Fruit fly (Drosophila melanogaster) whole organism, embryonic: ENCODE data around the gene CG13062.

Source experiments
- C15 ChIP-seq: fragments of 200-800 bp; sonication (Bioruptor generic); IDR thresholded peaks from 3 replicates; pipeline ENCODE4 v1.3.6; 2022; ENCODE audit warnings: missing biosample characterization, missing genetic modification characterization
- CG10209 ChIP-seq: fragments of 200-800 bp; sonication (Bioruptor generic); optimal IDR thresholded peaks from 3 replicates; lab custom pipeline; 2017; ENCODE audit warnings: missing biosample characterization, mild to moderate bottlenecking, missing genetic modification characterization, missing genetic modification reagents
- CG10267 ChIP-seq: fragments of 200-800 bp; sonication (Bioruptor generic); optimal IDR thresholded peaks from 2 replicates; lab custom pipeline; 2018; ENCODE audit warnings: missing biosample characterization, mild to moderate bottlenecking, missing genetic modification characterization, moderate library complexity
- CG11093 ChIP-seq: fragments of 200-800 bp; sonication (Bioruptor generic); IDR thresholded peaks from 3 replicates; pipeline ENCODE4 v1.3.6; 2022; ENCODE audit warnings: missing biosample characterization, missing genetic modification characterization
- CG13894 ChIP-seq: fragments of 200-800 bp; sonication (Bioruptor generic); optimal IDR thresholded peaks from 3 replicates; lab custom pipeline; 2018; ENCODE audit warnings: missing biosample characterization, mild to moderate bottlenecking, missing genetic modification characterization, moderate library complexity
- CG14965 ChIP-seq: fragments of 200-800 bp; sonication (Bioruptor generic); optimal IDR thresholded peaks from 2 replicates; lab custom pipeline; 2016; ENCODE audit warnings: missing biosample characterization, missing genetic modification characterization, borderline replicate concordance
- CG1603 ChIP-seq: fragments of 200-800 bp; sonication (Bioruptor generic); optimal IDR thresholded peaks from 2 replicates; lab custom pipeline; 2019; ENCODE audit warnings: missing biosample characterization, mild to moderate bottlenecking, missing genetic modification characterization, moderate library complexity
- CG16815 ChIP-seq: fragments of 200-800 bp; sonication (Bioruptor generic); optimal IDR thresholded peaks from 3 replicates; lab custom pipeline; 2017; ENCODE audit warnings: missing biosample characterization, mild to moderate bottlenecking, missing genetic modification characterization
- CG17186 ChIP-seq: fragments of 200-800 bp; sonication (Bioruptor generic); optimal IDR thresholded peaks from 3 replicates; lab custom pipeline; 2017; ENCODE audit warnings: missing biosample characterization, missing genetic modification reagents, missing genetic modification characterization
- CG18599 ChIP-seq: fragments of 200-800 bp; sonication (Bioruptor generic); optimal IDR thresholded peaks from 3 replicates; lab custom pipeline; 2017; ENCODE audit warnings: missing biosample characterization, missing genetic modification characterization, mild to moderate bottlenecking, moderate library complexity, missing genetic modification reagents
- CG30431 ChIP-seq: fragments of 200-800 bp; sonication (Bioruptor generic); optimal IDR thresholded peaks from 2 replicates; lab custom pipeline; 2017; ENCODE audit warnings: missing biosample characterization, missing genetic modification characterization
- CG31224 ChIP-seq: fragments of 200-800 bp; sonication (Bioruptor generic); IDR thresholded peaks from 2 replicates; pipeline ENCODE4 v1.3.6; 2022; ENCODE audit warnings: missing biosample characterization, missing genetic modification characterization
- CG3163 ChIP-seq: fragments of 200-800 bp; sonication (Bioruptor generic); optimal IDR thresholded peaks from 3 replicates; lab custom pipeline; 2016; ENCODE audit warnings: missing biosample characterization, missing genetic modification characterization
- CG34224 ChIP-seq: fragments of 200-800 bp; sonication (Bioruptor generic); IDR thresholded peaks from 3 replicates; pipeline ENCODE4 v1.3.6; 2022; ENCODE audit warnings: missing biosample characterization, missing genetic modification characterization; ENCODE audit not compliant: partially characterized antibody
- CG34376 ChIP-seq: fragments of 200-800 bp; sonication (Bioruptor generic); optimal IDR thresholded peaks from 2 replicates; lab custom pipeline; 2018; ENCODE audit warnings: missing biosample characterization, mild to moderate bottlenecking, missing genetic modification characterization
- CG34422 ChIP-seq: fragments of 200-800 bp; sonication (Bioruptor generic); IDR thresholded peaks from 3 replicates; pipeline ENCODE4 v1.3.6; 2022; ENCODE audit warnings: missing biosample characterization, missing genetic modification characterization
- CG3838 ChIP-seq: fragments of 200-800 bp; sonication (Bioruptor generic); optimal IDR thresholded peaks from 3 replicates; lab custom pipeline; 2016; ENCODE audit warnings: missing biosample characterization, missing genetic modification characterization
- CG4707 ChIP-seq: fragments of 200-800 bp; sonication (Bioruptor generic); optimal IDR thresholded peaks from 2 replicates; lab custom pipeline; 2018; ENCODE audit warnings: missing biosample characterization, mild to moderate bottlenecking, missing genetic modification characterization, moderate library complexity
- CG6683 ChIP-seq: fragments of 200-800 bp; sonication (Bioruptor generic); optimal IDR thresholded peaks from 2 replicates; lab custom pipeline; 2017; ENCODE audit warnings: missing biosample characterization, mild to moderate bottlenecking, missing genetic modification characterization, missing genetic modification reagents
- CG7987 ChIP-seq: fragments of 200-800 bp; sonication (Bioruptor generic); optimal IDR thresholded peaks from 2 replicates; lab custom pipeline; 2018; ENCODE audit warnings: missing biosample characterization, mild to moderate bottlenecking, missing genetic modification characterization, moderate library complexity
- CG9932 ChIP-seq: fragments of 200-800 bp; sonication (Bioruptor generic); IDR thresholded peaks from 2 replicates; pipeline ENCODE4 v1.3.6; 2022; ENCODE audit warnings: missing biosample characterization, missing genetic modification characterization
- Doc2 ChIP-seq: fragments of 200-800 bp; sonication (Bioruptor generic); IDR thresholded peaks from 2 replicates; pipeline ENCODE4 v1.3.6; 2022; ENCODE audit warnings: missing biosample characterization, missing genetic modification characterization
- Doc3 ChIP-seq: fragments of 200-800 bp; sonication (Bioruptor generic); IDR thresholded peaks from 3 replicates; pipeline ENCODE4 v1.3.6; 2022; ENCODE audit warnings: missing biosample characterization, missing genetic modification characterization; ENCODE audit not compliant: partially characterized antibody
- Dp ChIP-seq: fragments of 200-800 bp; sonication (Bioruptor generic); optimal IDR thresholded peaks from 2 replicates; lab custom pipeline; 2018; ENCODE audit warnings: missing biosample characterization, mild to moderate bottlenecking, missing genetic modification characterization, moderate library complexity
- Fer3 ChIP-seq: fragments of 200-800 bp; sonication (Bioruptor generic); optimal IDR thresholded peaks from 2 replicates; lab custom pipeline; 2018; ENCODE audit warnings: missing biosample characterization, mild to moderate bottlenecking, missing genetic modification characterization, moderate library complexity
- H15 ChIP-seq: fragments of 200-800 bp; sonication (Bioruptor generic); IDR thresholded peaks from 3 replicates; pipeline ENCODE4 v1.3.6; 2022; ENCODE audit warnings: missing biosample characterization, missing genetic modification characterization
- HHEX ChIP-seq: fragments of 200-800 bp; sonication (Bioruptor generic); optimal IDR thresholded peaks from 3 replicates; lab custom pipeline; 2017; ENCODE audit warnings: missing biosample characterization, mild to moderate bottlenecking, missing genetic modification characterization, missing genetic modification reagents
- HLH4C ChIP-seq: fragments of 200-800 bp; sonication (Bioruptor generic); IDR thresholded peaks from 3 replicates; pipeline ENCODE4 v1.3.6; 2022; ENCODE audit warnings: missing biosample characterization, missing genetic modification characterization; ENCODE audit not compliant: partially characterized antibody
- HLHmδ ChIP-seq: fragments of 200-800 bp; sonication (Bioruptor generic); optimal IDR thresholded peaks from 2 replicates; lab custom pipeline; 2018; ENCODE audit warnings: missing biosample characterization, mild to moderate bottlenecking, missing genetic modification characterization, moderate library complexity
- Lpt ChIP-seq: fragments of >200 bp; optimal IDR thresholded peaks from 2 replicates; lab custom pipeline; 2018; ENCODE audit warnings: missing biosample characterization, missing genetic modification characterization
- Scr ChIP-seq: fragments of 200-800 bp; sonication (Bioruptor generic); IDR thresholded peaks from 2 replicates; pipeline ENCODE4 v1.3.6; 2022; ENCODE audit warnings: missing biosample characterization, missing genetic modification characterization; ENCODE audit not compliant: partially characterized antibody
- Spps ChIP-seq: fragments of 200-800 bp; sonication (Bioruptor generic); optimal IDR thresholded peaks from 2 replicates; lab custom pipeline; 2018; ENCODE audit warnings: missing biosample characterization, mild to moderate bottlenecking, missing genetic modification characterization
- al ChIP-seq: fragments of 200-800 bp; sonication (Bioruptor generic); IDR thresholded peaks from 2 replicates; pipeline ENCODE4 v1.3.6; 2022; ENCODE audit warnings: missing biosample characterization, missing genetic modification characterization
- aop ChIP-seq: fragments of 200-800 bp; sonication (Bioruptor generic); IDR thresholded peaks from 2 replicates; pipeline ENCODE4 v1.3.6; 2022; ENCODE audit warnings: missing biosample characterization, missing genetic modification characterization
- cad ChIP-seq: fragments of >200 bp; optimal IDR thresholded peaks from 2 replicates; lab custom pipeline; 2017; ENCODE audit warnings: missing biosample characterization, missing genetic modification characterization
- chinmo ChIP-seq: fragments of 200-800 bp; sonication (Bioruptor generic); IDR thresholded peaks from 4 replicates; pipeline ENCODE4 v1.3.6; 2022; ENCODE audit warnings: missing biosample characterization, missing genetic modification characterization; ENCODE audit not compliant: partially characterized antibody
- ems ChIP-seq: fragments of 200-800 bp; sonication (Bioruptor generic); optimal IDR thresholded peaks from 3 replicates; lab custom pipeline; 2016; ENCODE audit warnings: missing biosample characterization, missing genetic modification characterization
- esg ChIP-seq: fragments of 200-800 bp; sonication (Bioruptor generic); conservative IDR thresholded peaks from 2 replicates; pipeline ENCODE4 v1.3.6; 2022; ENCODE audit warnings: missing biosample characterization, missing genetic modification characterization
- eve ChIP-seq, 2 experiments: fragments of >200 bp; optimal IDR thresholded peaks; 2 replicates each; lab custom pipeline; 2017; ENCODE audit warnings: missing biosample characterization in 2 of 2, missing genetic modification characterization in 2 of 2
- fru ChIP-seq: fragments of >200 bp; optimal IDR thresholded peaks from 2 replicates; lab custom pipeline; 2017
- gt ChIP-seq: fragments of 200-800 bp; sonication (Bioruptor generic); IDR thresholded peaks from 2 replicates; pipeline ENCODE4 v1.3.6; 2022; ENCODE audit warnings: missing biosample characterization, missing genetic modification characterization
- kay ChIP-seq: fragments of 200-800 bp; sonication (Bioruptor generic); optimal IDR thresholded peaks from 2 replicates; lab custom pipeline; 2016; ENCODE audit warnings: missing biosample characterization, missing genetic modification characterization
- maf-S ChIP-seq: fragments of 200-800 bp; sonication (Bioruptor generic); optimal IDR thresholded peaks from 2 replicates; lab custom pipeline; 2016; ENCODE audit warnings: missing biosample characterization, missing genetic modification characterization
- pzg ChIP-seq: fragments of 200-800 bp; sonication (Bioruptor generic); optimal IDR thresholded peaks from 3 replicates; lab custom pipeline; 2018; ENCODE audit warnings: missing biosample characterization, mild to moderate bottlenecking, missing genetic modification characterization, moderate library complexity
- slp2 ChIP-seq: fragments of 200-800 bp; sonication (Bioruptor generic); optimal IDR thresholded peaks from 2 replicates; lab custom pipeline; 2016; ENCODE audit warnings: missing biosample characterization, missing genetic modification characterization
- ssp ChIP-seq: fragments of 200-800 bp; sonication (Bioruptor generic); IDR thresholded peaks from 2 replicates; pipeline ENCODE4 v1.3.6; 2022; ENCODE audit warnings: missing biosample characterization, missing genetic modification characterization
- tap ChIP-seq: fragments of 200-800 bp; optimal IDR thresholded peaks from 3 replicates; lab custom pipeline; 2019; ENCODE audit warnings: missing biosample characterization, mild to moderate bottlenecking, missing genetic modification characterization, moderate library complexity
- toy ChIP-seq: fragments of 200-800 bp; sonication (Bioruptor generic); IDR thresholded peaks from 2 replicates; pipeline ENCODE4 v1.3.6; 2022; ENCODE audit warnings: missing biosample characterization, missing genetic modification characterization
- tup ChIP-seq: fragments of 200-800 bp; sonication (Bioruptor generic); optimal IDR thresholded peaks from 2 replicates; lab custom pipeline; 2016; ENCODE audit warnings: missing biosample characterization, mild to moderate bottlenecking, missing genetic modification characterization, moderate library complexity
- twi ChIP-seq: fragments of 200-800 bp; optimal IDR thresholded peaks from 2 replicates; lab custom pipeline; 2019; ENCODE audit warnings: missing biosample characterization, mild to moderate bottlenecking, missing genetic modification characterization, moderate library complexity
- wdn ChIP-seq: fragments of 200-800 bp; sonication (Bioruptor generic); IDR thresholded peaks from 2 replicates; pipeline ENCODE4 v1.3.6; 2022; ENCODE audit warnings: missing biosample characterization, missing genetic modification characterization
- zf30C ChIP-seq: fragments of 200-800 bp; sonication (Bioruptor generic); optimal IDR thresholded peaks from 3 replicates; lab custom pipeline; 2018; ENCODE audit warnings: missing biosample characterization, mild to moderate bottlenecking, missing genetic modification characterization

Gene CG13062

DNA sequence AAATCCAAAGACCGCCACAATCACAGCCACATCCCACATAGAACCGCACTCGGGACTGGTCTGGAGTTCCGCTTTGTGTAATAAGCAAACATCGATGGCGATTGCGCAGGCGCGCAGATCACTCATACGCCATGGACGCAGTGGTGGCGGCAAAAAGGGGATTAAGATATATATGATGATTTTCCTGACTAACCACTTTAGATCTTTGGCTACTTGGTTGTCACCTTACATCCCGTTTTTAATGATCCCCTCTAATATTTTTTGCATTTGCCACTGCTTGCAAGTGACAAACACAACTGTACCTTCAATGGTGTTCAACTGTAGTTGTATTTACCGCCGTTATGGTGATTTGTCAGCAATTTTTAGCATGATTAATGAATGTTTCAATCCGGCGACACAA is 4.1 kb upstream of the CG13062 start (continued):
- TF ChIP-seq CG16815 (GFP tag; lab: Kevin White, UChicago): peak; percentile 14
- TF ChIP-seq CG11093: no peak
- TF ChIP-seq Doc3: no peak
- no peak for TF ChIP-seq CG17186
- TF ChIP-seq Spps: no peak
- TF ChIP-seq HHEX (GFP tag; lab: Kevin White, UChicago): no peak
- no peak for TF ChIP-seq aop (GFP tag; lab: Robert Waterston, UW)
- TF ChIP-seq CG14965 (GFP tag; lab: Kevin White, UChicago): no peak
- TF ChIP-seq CG10209: no peak
- TF ChIP-seq Doc2: no peak
- no peak for TF ChIP-seq CG3838
- 0 out of 4 replicates have a peak, but pooled peaks have one; percentile 24 for TF ChIP-seq chinmo
- TF ChIP-seq ems: no peak
- TF ChIP-seq ssp (GFP tag; lab: Robert Waterston, UW): no peak
- no peak for TF ChIP-seq esg (GFP tag; lab: Robert Waterston, UW)
- no peak for TF ChIP-seq eve (GFP tag; optimal IDR thresholded peaks at IDR 0.05; lab: Kevin White, UChicago)
- TF ChIP-seq kay (GFP tag; lab: Kevin White, UChicago): no peak
- TF ChIP-seq Lpt: no peak
- no peak for TF ChIP-seq tup
- TF ChIP-seq slp2 (GFP tag; lab: Kevin White, UChicago): no peak
- no peak for TF ChIP-seq CG34224 (GFP tag; lab: Robert Waterston, UW)
- TF ChIP-seq Scr (GFP tag; lab: Robert Waterston, UW): no peak
- no peak for TF ChIP-seq CG1603 (tag; lab: Kevin White, UChicago)
- TF ChIP-seq CG6683 (GFP tag; lab: Kevin White, UChicago): no peak
- peak; percentile 75 for TF ChIP-seq CG9932
- peak; percentile 42 for TF ChIP-seq CG18599 (GFP tag; lab: Kevin White, UChicago)
- no peak for TF ChIP-seq HLH4C (GFP tag; lab: Robert Waterston, UW)
- no peak for TF ChIP-seq CG3163 (GFP tag; lab: Kevin White, UChicago)
- TF ChIP-seq toy (GFP tag; lab: Robert Waterston, UW): no peak
- TF ChIP-seq CG34376 (GFP tag; lab: Kevin White, UChicago): no peak
- no peak for TF ChIP-seq CG7987 (GFP tag; lab: Kevin White, UChicago)
- TF ChIP-seq H15 (GFP tag; lab: Robert Waterston, UW): no peak
- no peak for TF ChIP-seq twi (tag; lab: Kevin White, UChicago)
- no peak for TF ChIP-seq zf30C (GFP tag; lab: Kevin White, UChicago)
- TF ChIP-seq tap (tag; lab: Kevin White, UChicago): no peak
- 0 out of 2 replicates have a peak, but pooled peaks have one; percentile 20 for TF ChIP-seq CG31224 (GFP tag; lab: Robert Waterston, UW)
- TF ChIP-seq Fer3 (tag; lab: Kevin White, UChicago): peak; percentile 2
- TF ChIP-seq HLHmδ (GFP tag; lab: Kevin White, UChicago): no peak
- no peak for TF ChIP-seq CG4707 (GFP tag; lab: Kevin White, UChicago)
- TF ChIP-seq CG13894 (tag; lab: Kevin White, UChicago): no peak
- no peak for TF ChIP-seq fru (lab: Kevin White, UChicago)
- peak; percentile 53; the same call in 1 of the 2 replicates for TF ChIP-seq wdn (GFP tag; lab: Robert Waterston, UW)
- TF ChIP-seq gt: no peak
- no peak for TF ChIP-seq cad (GFP tag; lab: Kevin White, UChicago)
- no peak for TF ChIP-seq CG34422 (GFP tag; lab: Robert Waterston, UW)
- no peak for TF ChIP-seq C15 (GFP tag; lab: Robert Waterston, UW)
- TF ChIP-seq maf-S: no peak
- TF ChIP-seq CG10267: no peak
- no peak for TF ChIP-seq CG30431 (GFP tag; lab: Kevin White, UChicago)
- no peak for TF ChIP-seq Dp
- TF ChIP-seq pzg (GFP tag; lab: Kevin White, UChicago): no peak
- 0 out of 2 replicates have a peak, but pooled peaks have one; percentile 25 for TF ChIP-seq al (GFP tag; lab: Robert Waterston, UW)
